Worm (Caenorhabditis elegans) whole organism, young adult: ENCODE results near the gene W06A11.1.

Experiments
- F10E7.11 ChIP-seq: sonication (generic microtip); optimal IDR thresholded peaks from 2 replicates; lab custom pipeline; 2017; ENCODE audit warnings: mild to moderate bottlenecking, missing genetic modification characterization, moderate library complexity, missing compliant biosample characterization
- F23B12.7 ChIP-seq: sonication (generic microtip); optimal IDR thresholded peaks from 2 replicates; lab custom pipeline; 2017; ENCODE audit warnings: missing genetic modification characterization, mild to moderate bottlenecking, missing compliant biosample characterization, antibody characterized with exemption, moderate library complexity; ENCODE audit not compliant: insufficient read depth
- T07F8.4 ChIP-seq: sonication (generic microtip); optimal IDR thresholded peaks from 2 replicates; lab custom pipeline; 2016; ENCODE audit warnings: mild to moderate bottlenecking, missing genetic modification characterization, moderate library complexity, missing compliant biosample characterization
- akir-1 ChIP-seq: fragments of 200-800 bp; sonication (Bioruptor generic); optimal IDR thresholded peaks from 2 replicates; lab custom pipeline; 2018; ENCODE audit warnings: mild to moderate bottlenecking, missing genetic modification characterization, moderate library complexity, missing compliant biosample characterization
- ama-1 ChIP-seq, 3 experiments: fragments of 150-350 bp in 1 of 3; sonication (generic microtip) in 2 of 3; optimal IDR thresholded peaks; 2 replicates each; lab custom pipeline; 2014 to 2018; ENCODE audit warnings: missing biosample characterization in 2 of 3, missing genetic modification characterization in 2 of 3, missing genetic modification reagents in 2 of 3
- egrh-3 ChIP-seq: fragments of 200-800 bp; sonication (Bioruptor generic); IDR thresholded peaks from 2 replicates; pipeline ENCODE4 v1.3.6; 2022; ENCODE audit warnings: missing genetic modification reagents, missing genetic modification characterization, missing compliant biosample characterization
- lir-1 ChIP-seq: fragments of 200-800 bp; sonication (Bioruptor generic); conservative IDR thresholded peaks from 2 replicates; pipeline ENCODE4 v1.3.6; 2022; ENCODE audit warnings: missing genetic modification reagents, missing genetic modification characterization, missing compliant biosample characterization
- mes-4 ChIP-seq: sonication (generic microtip); optimal IDR thresholded peaks from 2 replicates; lab custom pipeline; 2016; ENCODE audit warnings: missing genotype, missing genetic modification characterization, missing compliant biosample characterization
- nfya-1 ChIP-seq: sonication (generic microtip); optimal IDR thresholded peaks from 2 replicates; lab custom pipeline; 2017; ENCODE audit warnings: antibody characterized with exemption, missing compliant biosample characterization, missing genetic modification characterization, borderline replicate concordance; ENCODE audit not compliant: insufficient read depth
- nhr-80 ChIP-seq: sonication (generic microtip); optimal IDR thresholded peaks from 2 replicates; lab custom pipeline; 2016; ENCODE audit warnings: missing genetic modification characterization, missing compliant biosample characterization
- repo-1 ChIP-seq: sonication (generic microtip); optimal IDR thresholded peaks from 2 replicates; lab custom pipeline; 2017; ENCODE audit warnings: mild to moderate bottlenecking, missing genetic modification characterization, missing compliant biosample characterization
- unc-130 ChIP-seq: sonication (generic microtip); optimal IDR thresholded peaks from 2 replicates; lab custom pipeline; 2016; ENCODE audit warnings: missing genetic modification reagents, missing genetic modification characterization, missing compliant biosample characterization
- ztf-26 ChIP-seq: sonication (generic microtip); optimal IDR thresholded peaks from 2 replicates; lab custom pipeline; 2017; ENCODE audit warnings: missing genetic modification characterization, missing compliant biosample characterization

DNA sequence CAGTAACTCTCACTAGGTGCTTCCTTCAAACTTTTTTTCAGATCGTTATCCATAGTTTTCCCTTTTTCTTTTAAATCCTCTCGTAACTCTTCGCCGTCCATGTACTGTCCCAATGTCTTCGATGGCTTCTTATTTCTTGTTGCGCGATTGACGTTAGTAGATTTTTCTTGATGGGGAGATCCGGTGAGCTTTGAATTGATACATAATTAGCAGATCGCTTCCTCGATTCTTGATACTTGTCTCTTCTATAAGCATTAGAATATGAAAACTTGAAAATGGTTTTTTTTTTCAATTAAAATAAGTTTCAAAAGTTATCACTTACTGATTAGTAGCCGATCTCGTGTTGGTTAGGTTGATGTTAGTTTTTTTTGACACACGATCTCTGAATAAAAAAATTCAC lies 22.0 kb upstream of the W06A11.1 start, which contains the start of gene K07D4.2:
- TF ChIP-seq nfya-1 (no peak), repo-1 (tag; lab: Kevin White, UChicago) (no peak), nhr-80 (tag; lab: Kevin White, UChicago) (no peak), unc-130 (GFP tag; lab: Kevin White, UChicago) (no peak), F23B12.7 (no peak), T07F8.4 (no peak), ama-1 (optimal IDR thresholded peaks at IDR 0.05; lab: Kevin White, UChicago) (no peak), ama-1 (GFP tag; optimal IDR thresholded peaks at IDR 0.05; lab: Kevin White, UChicago) (no peak), ztf-26 (tag; lab: Kevin White, UChicago) (no peak), mes-4 (no peak), egrh-3 (no peak), lir-1 (GFP tag; lab: Robert Waterston, UW) (no peak), F10E7.11 (tag; lab: Kevin White, UChicago) (no peak), akir-1 (GFP tag; lab: Kevin White, UChicago) (no peak)
